Worm (Caenorhabditis elegans): ENCODE data around the gene T01B7.13.

DNA sequence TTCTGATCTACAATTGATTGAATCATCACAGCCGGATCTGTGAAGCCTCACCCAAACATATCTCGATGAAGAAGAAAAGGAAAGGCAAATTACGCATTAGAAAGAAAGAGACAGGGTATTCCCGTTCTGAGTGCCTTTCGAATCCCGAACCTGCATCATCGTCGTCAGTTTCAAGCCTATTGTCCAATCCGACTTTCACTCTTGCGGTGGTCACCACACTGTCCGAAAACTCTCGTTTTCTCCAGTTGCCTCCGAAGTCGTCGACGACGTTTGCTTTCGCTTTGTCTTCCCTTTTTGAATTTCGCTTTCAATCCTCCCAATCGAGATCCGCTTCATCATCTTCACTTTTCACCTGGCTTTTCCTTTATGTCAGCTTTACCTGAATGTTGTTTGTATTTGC lies 33.9 kb downstream of the T01B7.13 start:
- TF ChIP-seq syd-9 (tag; optimal IDR thresholded peaks at IDR 0.05) = no peak
- no peak for TF ChIP-seq ceh-30 (tag; optimal IDR thresholded peaks at IDR 0.05)
- no peak for TF ChIP-seq dve-1 (tag; optimal IDR thresholded peaks at IDR 0.05)
- no peak for TF ChIP-seq sox-2 (GFP tag; IDR thresholded peaks at IDR 0.05)
- TF ChIP-seq pqm-1 (tag; optimal IDR thresholded peaks at IDR 0.05) = no peak
- no peak for TF ChIP-seq hlh-6 (tag; optimal IDR thresholded peaks at IDR 0.05)
- TF ChIP-seq ceh-22 (tag; optimal IDR thresholded peaks at IDR 0.05) = no peak
- no peak for TF ChIP-seq C38D4.7 (GFP tag; optimal IDR thresholded peaks at IDR 0.05)
- no peak for TF ChIP-seq elt-2 (tag; optimal IDR thresholded peaks at IDR 0.05)
- no peak for TF ChIP-seq tbx-2 (tag; optimal IDR thresholded peaks at IDR 0.05)

All from whole organism, late embryonic.